Fruit fly (Drosophila melanogaster) whole organism, embryonic: ENCODE measurements around the gene CG6142.

Source experiments
- Atf6 ChIP-seq: fragments of 200-800 bp; sonication (Bioruptor generic); IDR thresholded peaks from 2 replicates; pipeline ENCODE4 v1.3.6; 2022; ENCODE audit warnings: missing biosample characterization, missing genetic modification characterization
- CG10147 ChIP-seq: fragments of 200-800 bp; sonication (Bioruptor generic); optimal IDR thresholded peaks from 2 replicates; lab custom pipeline; 2019; ENCODE audit warnings: missing biosample characterization, mild to moderate bottlenecking, missing genetic modification characterization, moderate library complexity
- CG10366 ChIP-seq: fragments of 200-800 bp; sonication (Bioruptor generic); IDR thresholded peaks from 2 replicates; pipeline ENCODE4 v1.3.6; 2022; ENCODE audit warnings: missing biosample characterization, missing genetic modification characterization
- CG10462 ChIP-seq: fragments of 200-800 bp; sonication (Bioruptor generic); optimal IDR thresholded peaks from 2 replicates; lab custom pipeline; 2016; ENCODE audit warnings: missing biosample characterization, missing genetic modification characterization
- CG10543 ChIP-seq: fragments of 200-800 bp; sonication (Bioruptor generic); optimal IDR thresholded peaks from 3 replicates; lab custom pipeline; 2017; ENCODE audit warnings: missing biosample characterization, mild to moderate bottlenecking, missing genetic modification characterization, moderate library complexity
- CG13296 ChIP-seq: fragments of 200-800 bp; sonication (Bioruptor generic); optimal IDR thresholded peaks from 3 replicates; lab custom pipeline; 2018; ENCODE audit warnings: missing biosample characterization, mild to moderate bottlenecking, missing genetic modification characterization
- CG13894 ChIP-seq: fragments of 200-800 bp; sonication (Bioruptor generic); optimal IDR thresholded peaks from 3 replicates; lab custom pipeline; 2018; ENCODE audit warnings: missing biosample characterization, mild to moderate bottlenecking, missing genetic modification characterization, moderate library complexity
- CG14667 ChIP-seq: fragments of 200-800 bp; sonication (Bioruptor generic); IDR thresholded peaks from 2 replicates; pipeline ENCODE4 v1.3.6; 2022; ENCODE audit warnings: missing biosample characterization, missing genetic modification characterization
- CG2120 ChIP-seq: fragments of 200-800 bp; sonication (Bioruptor generic); optimal IDR thresholded peaks from 3 replicates; lab custom pipeline; 2016; ENCODE audit warnings: missing biosample characterization, missing genetic modification characterization
- CG31224 ChIP-seq: fragments of 200-800 bp; sonication (Bioruptor generic); IDR thresholded peaks from 2 replicates; pipeline ENCODE4 v1.3.6; 2022; ENCODE audit warnings: missing biosample characterization, missing genetic modification characterization
- CG32772 ChIP-seq: fragments of 200-800 bp; sonication (Bioruptor generic); IDR thresholded peaks from 2 replicates; pipeline ENCODE4 v1.3.6; 2022; ENCODE audit warnings: missing biosample characterization, missing genetic modification characterization
- CG34376 ChIP-seq: fragments of 200-800 bp; sonication (Bioruptor generic); optimal IDR thresholded peaks from 2 replicates; lab custom pipeline; 2018; ENCODE audit warnings: missing biosample characterization, mild to moderate bottlenecking, missing genetic modification characterization
- CG34422 ChIP-seq: fragments of 200-800 bp; sonication (Bioruptor generic); IDR thresholded peaks from 3 replicates; pipeline ENCODE4 v1.3.6; 2022; ENCODE audit warnings: missing biosample characterization, missing genetic modification characterization
- CG7928 ChIP-seq: fragments of 200-800 bp; sonication (Bioruptor generic); optimal IDR thresholded peaks from 2 replicates; lab custom pipeline; 2017; ENCODE audit warnings: missing biosample characterization, mild to moderate bottlenecking, missing genetic modification characterization
- CG7987 ChIP-seq: fragments of 200-800 bp; sonication (Bioruptor generic); optimal IDR thresholded peaks from 2 replicates; lab custom pipeline; 2018; ENCODE audit warnings: missing biosample characterization, mild to moderate bottlenecking, missing genetic modification characterization, moderate library complexity
- CG8388 ChIP-seq: fragments of 200-800 bp; sonication (Bioruptor generic); optimal IDR thresholded peaks from 2 replicates; lab custom pipeline; 2019; ENCODE audit warnings: missing biosample characterization, mild to moderate bottlenecking, missing genetic modification characterization, moderate library complexity
- CG9437 ChIP-seq: fragments of 200-800 bp; sonication (Bioruptor generic); optimal IDR thresholded peaks from 2 replicates; lab custom pipeline; 2018; ENCODE audit warnings: missing biosample characterization, mild to moderate bottlenecking, missing genetic modification characterization
- CG9609 ChIP-seq: fragments of 200-800 bp; sonication (Bioruptor generic); optimal IDR thresholded peaks from 3 replicates; lab custom pipeline; 2016; ENCODE audit warnings: missing biosample characterization, missing genetic modification characterization
- CHES-1-like ChIP-seq: fragments of 200-800 bp; sonication (Bioruptor generic); optimal IDR thresholded peaks from 2 replicates; lab custom pipeline; 2016; ENCODE audit warnings: missing biosample characterization, missing genetic modification characterization
- Camta ChIP-seq: fragments of 200-800 bp; sonication (Bioruptor generic); optimal IDR thresholded peaks from 2 replicates; lab custom pipeline; 2016; ENCODE audit warnings: missing biosample characterization, missing genetic modification characterization
- CkIIα-i1 ChIP-seq: fragments of 200-800 bp; sonication (Bioruptor generic); IDR thresholded peaks from 2 replicates; pipeline ENCODE4 v1.3.6; 2022; ENCODE audit warnings: missing biosample characterization, missing genetic modification characterization
- CrebB ChIP-seq: fragments of 200-800 bp; sonication (Bioruptor generic); optimal IDR thresholded peaks from 3 replicates; lab custom pipeline; 2018; ENCODE audit warnings: missing biosample characterization, mild to moderate bottlenecking, missing genetic modification characterization
- Dad ChIP-seq: fragments of 200-800 bp; sonication (Bioruptor generic); optimal IDR thresholded peaks from 3 replicates; lab custom pipeline; 2016; ENCODE audit warnings: missing biosample characterization, missing genetic modification characterization
- Dref ChIP-seq: fragments of 200-800 bp; sonication (Bioruptor generic); IDR thresholded peaks from 2 replicates; pipeline ENCODE4 v1.3.6; 2022; ENCODE audit warnings: missing biosample characterization, missing genetic modification characterization
- Fer2 ChIP-seq: fragments of 200-800 bp; sonication (Bioruptor generic); optimal IDR thresholded peaks from 2 replicates; lab custom pipeline; 2018; ENCODE audit warnings: missing biosample characterization, mild to moderate bottlenecking, missing genetic modification characterization, moderate library complexity
- Fer3 ChIP-seq: fragments of 200-800 bp; sonication (Bioruptor generic); optimal IDR thresholded peaks from 2 replicates; lab custom pipeline; 2018; ENCODE audit warnings: missing biosample characterization, mild to moderate bottlenecking, missing genetic modification characterization, moderate library complexity
- H2.0 ChIP-seq: fragments of 200-800 bp; sonication (Bioruptor generic); IDR thresholded peaks from 2 replicates; pipeline ENCODE4 v1.3.6; 2022; ENCODE audit warnings: missing biosample characterization, missing genetic modification characterization
- HLH3B ChIP-seq: fragments of 200-800 bp; sonication (Bioruptor generic); IDR thresholded peaks from 2 replicates; pipeline ENCODE4 v1.3.6; 2022; ENCODE audit warnings: missing biosample characterization, missing genetic modification characterization
- HLH4C ChIP-seq: fragments of 200-800 bp; sonication (Bioruptor generic); IDR thresholded peaks from 3 replicates; pipeline ENCODE4 v1.3.6; 2022; ENCODE audit warnings: missing biosample characterization, missing genetic modification characterization; ENCODE audit not compliant: partially characterized antibody
- HmgZ ChIP-seq: fragments of 200-800 bp; sonication (Bioruptor generic); optimal IDR thresholded peaks from 2 replicates; lab custom pipeline; 2018; ENCODE audit warnings: missing biosample characterization, mild to moderate bottlenecking, missing genetic modification characterization
- Optix ChIP-seq: fragments of 200-800 bp; sonication (Bioruptor generic); IDR thresholded peaks from 3 replicates; pipeline ENCODE4 v1.3.6; 2022; ENCODE audit warnings: missing biosample characterization, missing genetic modification characterization
- Rfx ChIP-seq: fragments of 200-800 bp; sonication (Bioruptor generic); IDR thresholded peaks from 2 replicates; pipeline ENCODE4 v1.3.6; 2022; ENCODE audit warnings: missing biosample characterization, missing genetic modification characterization
- Rx ChIP-seq: fragments of 200-800 bp; sonication (Bioruptor generic); IDR thresholded peaks from 2 replicates; pipeline ENCODE4 v1.3.6; 2022; ENCODE audit warnings: missing biosample characterization, missing genetic modification characterization
- Xbp1 ChIP-seq: fragments of 200-800 bp; sonication (Bioruptor generic); optimal IDR thresholded peaks from 3 replicates; lab custom pipeline; 2016; ENCODE audit warnings: missing biosample characterization, mild to moderate bottlenecking, missing genetic modification characterization
- aop ChIP-seq: fragments of 200-800 bp; sonication (Bioruptor generic); IDR thresholded peaks from 2 replicates; pipeline ENCODE4 v1.3.6; 2022; ENCODE audit warnings: missing biosample characterization, missing genetic modification characterization
- ato ChIP-seq: fragments of 200-800 bp; sonication (Bioruptor generic); IDR thresholded peaks from 2 replicates; pipeline ENCODE4 v1.3.6; 2022; ENCODE audit warnings: missing biosample characterization, missing genetic modification characterization; ENCODE audit not compliant: partially characterized antibody
- br ChIP-seq: fragments of >200 bp; optimal IDR thresholded peaks from 2 replicates; lab custom pipeline; 2017
- chif ChIP-seq, 2 experiments: fragments of 200-800 bp; sonication (Bioruptor generic); optimal IDR thresholded peaks; 3 replicates each; lab custom pipeline; 2016; ENCODE audit warnings: missing biosample characterization in 2 of 2, missing genetic modification characterization in 2 of 2
- dpn ChIP-seq, 2 experiments: fragments of 200-800 bp; sonication (Bioruptor generic); optimal IDR thresholded peaks; 3 replicates each; lab custom pipeline; 2016; ENCODE audit warnings: missing biosample characterization in 2 of 2, missing genetic modification characterization in 2 of 2
- emc ChIP-seq: fragments of 200-800 bp; sonication (Bioruptor generic); optimal IDR thresholded peaks from 2 replicates; lab custom pipeline; 2016; ENCODE audit warnings: missing biosample characterization, missing genetic modification characterization
- ewg ChIP-seq: fragments of 200-800 bp; sonication (Bioruptor generic); optimal IDR thresholded peaks from 3 replicates; lab custom pipeline; 2017; ENCODE audit warnings: mild to moderate bottlenecking, missing biosample characterization, missing genetic modification reagents, missing genetic modification characterization
- fd64A ChIP-seq: fragments of 200-800 bp; sonication (Bioruptor generic); optimal IDR thresholded peaks from 3 replicates; lab custom pipeline; 2018; ENCODE audit warnings: missing biosample characterization, mild to moderate bottlenecking, missing genetic modification characterization
- gsb-n ChIP-seq: fragments of 200-800 bp; sonication (Bioruptor generic); optimal IDR thresholded peaks from 3 replicates; lab custom pipeline; 2018; ENCODE audit warnings: missing biosample characterization, mild to moderate bottlenecking, missing genetic modification characterization
- ind ChIP-seq: fragments of 200-800 bp; sonication (Bioruptor generic); optimal IDR thresholded peaks from 3 replicates; lab custom pipeline; 2016; ENCODE audit warnings: missing biosample characterization, missing genetic modification characterization
- kah ChIP-seq: fragments of 200-800 bp; sonication (Bioruptor generic); optimal IDR thresholded peaks from 2 replicates; lab custom pipeline; 2018; ENCODE audit warnings: missing biosample characterization, mild to moderate bottlenecking, missing genetic modification characterization
- lilli ChIP-seq: fragments of 200-800 bp; sonication (Bioruptor generic); optimal IDR thresholded peaks from 3 replicates; lab custom pipeline; 2016; ENCODE audit warnings: missing biosample characterization, missing genetic modification characterization
- lola ChIP-seq, 3 experiments: fragments of >200 bp in 2 of 3; fragments of 200-800 bp in 1 of 3; sonication (Bioruptor generic) in 1 of 3; optimal IDR thresholded peaks; 2 replicates each; lab custom pipeline; 2017 to 2019; ENCODE audit warnings: missing biosample characterization in 3 of 3, missing genetic modification characterization in 3 of 3, mild to moderate bottlenecking in 1 of 3, moderate library complexity in 1 of 3
- prd ChIP-seq, 3 experiments: fragments of >200 bp in 2 of 3; fragments of 200-800 bp in 1 of 3; sonication (Bioruptor generic) in 1 of 3; optimal IDR thresholded peaks in 2 of 3; IDR thresholded peaks in 1 of 3; 2 replicates in 2 of 3; 3 replicates in 1 of 3; pipeline versions ENCODE4 v1.3.6 to Lab custom; 2017 to 2022; ENCODE audit warnings: missing biosample characterization in 1 of 3, missing genetic modification characterization in 1 of 3
- trh ChIP-seq: fragments of 200-800 bp; sonication (Bioruptor generic); optimal IDR thresholded peaks from 2 replicates; lab custom pipeline; 2016; ENCODE audit warnings: missing biosample characterization, missing genetic modification characterization
- usp ChIP-seq: fragments of >200 bp; optimal IDR thresholded peaks from 2 replicates; lab custom pipeline; 2017; ENCODE audit warnings: missing biosample characterization, missing genetic modification characterization
- vfl ChIP-seq: fragments of 200-800 bp; sonication (Bioruptor generic); optimal IDR thresholded peaks from 2 replicates; lab custom pipeline; 2016; ENCODE audit warnings: missing biosample characterization, missing genetic modification characterization

Gene CG6142

DNA sequence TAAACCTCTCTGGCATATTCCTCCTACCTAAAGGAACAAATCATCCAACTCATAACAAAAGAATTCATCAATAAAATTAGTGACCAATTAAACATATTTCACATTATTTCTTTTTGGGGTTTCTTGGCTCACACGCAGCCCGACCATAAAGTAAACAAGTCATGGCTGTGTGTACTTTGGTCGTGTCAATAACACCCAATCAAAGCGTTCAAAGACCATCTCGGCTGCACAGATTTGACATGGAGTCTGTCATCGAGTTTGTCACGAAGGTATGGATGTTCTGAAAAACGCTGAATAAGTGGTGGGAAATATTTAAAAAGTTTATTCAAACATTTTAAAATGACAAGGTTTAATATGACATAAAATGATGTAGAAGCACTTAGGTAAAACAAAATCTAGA lies 2.4 kb upstream of the CG6142 start (continued):
- TF ChIP-seq Optix (GFP tag; lab: Robert Waterston, UW) (no peak), emc (GFP tag; lab: Kevin White, UChicago) (no peak), CG2120 (GFP tag; lab: Kevin White, UChicago) (no peak), CrebB (tag; lab: Kevin White, UChicago) (peak; percentile 9), CG10462 (GFP tag; lab: Kevin White, UChicago) (no peak), CG7928 (GFP tag; lab: Kevin White, UChicago) (no peak), lilli (GFP tag; lab: Kevin White, UChicago) (no peak), CG9609 (GFP tag; lab: Kevin White, UChicago) (no peak), trh (GFP tag; lab: Kevin White, UChicago) (peak; percentile 13), Atf6 (GFP tag; lab: Robert Waterston, UW) (peak; percentile 32), Fer2 (tag; lab: Kevin White, UChicago) (no peak), prd (optimal IDR thresholded peaks at IDR 0.05; lab: Kevin White, UChicago) (no peak), prd (GFP tag; IDR thresholded peaks at IDR 0.05; lab: Robert Waterston, UW) (0 out of 3 replicates have a peak, but pooled peaks have one; percentile 44), CG8388 (GFP tag; lab: Kevin White, UChicago) (no peak), CG10366 (GFP tag; lab: Robert Waterston, UW) (peak; percentile 16; the same call in 1 of the 2 replicates), HLH4C (no peak), CG10147 (no peak), CG13296 (GFP tag; lab: Kevin White, UChicago) (peak; percentile 58), gsb-n (peak; percentile 27), usp (no peak), CG10543 (GFP tag; lab: Kevin White, UChicago) (peak; percentile 41), Rx (GFP tag; lab: Robert Waterston, UW) (no peak), vfl (GFP tag; lab: Kevin White, UChicago) (no peak), HmgZ (tag; lab: Kevin White, UChicago) (no peak), CkIIα-i1 (GFP tag; lab: Robert Waterston, UW) (no peak), CG14667 (GFP tag; lab: Robert Waterston, UW) (no peak), CG32772 (GFP tag; lab: Robert Waterston, UW) (no peak), HLH3B (GFP tag; lab: Robert Waterston, UW) (peak; percentile 48; the same call in 1 of the 2 replicates), ind (no peak), Camta (GFP tag; lab: Kevin White, UChicago) (peak; percentile 35), ato (GFP tag; lab: Robert Waterston, UW) (no peak), kah (peak; percentile 16), Xbp1 (no peak), CG34376 (GFP tag; lab: Kevin White, UChicago) (no peak), ewg (GFP tag; lab: Kevin White, UChicago) (peak; percentile 16), CG31224 (GFP tag; lab: Robert Waterston, UW) (no peak), CG7987 (GFP tag; lab: Kevin White, UChicago) (peak; percentile 81), CG34422 (GFP tag; lab: Robert Waterston, UW) (no peak), dpn (GFP tag; optimal IDR thresholded peaks at IDR 0.05; lab: Kevin White, UChicago) (peak; percentile 4 to 36), Fer3 (tag; lab: Kevin White, UChicago) (peak; percentile 53), lola (GFP tag; optimal IDR thresholded peaks at IDR 0.05; lab: Kevin White, UChicago) (no peak), CG9437 (GFP tag; lab: Kevin White, UChicago) (no peak), fd64A (GFP tag; lab: Kevin White, UChicago) (peak; percentile 44), Dad (GFP tag; lab: Kevin White, UChicago) (no peak), Rfx (peak; percentile 46; the same call in 1 of the 2 replicates), H2.0 (no peak), CG13894 (tag; lab: Kevin White, UChicago) (no peak), Dref (GFP tag; lab: Robert Waterston, UW) (no peak), aop (0 out of 2 replicates have a peak, but pooled peaks have one; percentile 35), br (lab: Kevin White, UChicago) (no peak), chif (GFP tag; optimal IDR thresholded peaks at IDR 0.05; lab: Kevin White, UChicago) (peak in 1 of 2 experiments; percentile 43), CHES-1-like (GFP tag; lab: Kevin White, UChicago) (no peak)
